Worm (Caenorhabditis elegans): ENCODE results near the gene spdl-1.

- TF ChIP-seq ama-1 (optimal IDR thresholded peaks at IDR 0.05) (no peak), aly-1 (tag; optimal IDR thresholded peaks at IDR 0.05) (no peak), flt-1 (GFP tag; IDR thresholded peaks at IDR 0.05) (no peak), hmg-4 (GFP tag; optimal IDR thresholded peaks at IDR 0.05) (no peak), sea-1 (GFP tag; conservative IDR thresholded peaks at IDR 0.05) (no peak), tbx-11 (GFP tag; IDR thresholded peaks at IDR 0.05) (no peak), F13C5.2 (tag; optimal IDR thresholded peaks at IDR 0.05) (no peak), ceh-13 (GFP tag; optimal IDR thresholded peaks at IDR 0.05) (no peak), pes-1 (GFP tag; IDR thresholded peaks at IDR 0.05) (no peak), ets-7 (tag; optimal IDR thresholded peaks at IDR 0.05) (no peak), hnd-1 (tag; optimal IDR thresholded peaks at IDR 0.05) (no peak)
These were observed 21.8 kb downstream of the spdl-1 start for ce11 chrII:7803174-7803573.

Data from whole organism, early embryonic.